Fruit fly (Drosophila melanogaster) Kc167 (cell line): ENCODE measurements around the gene CG32447.

Source experiments
- Sin3A ChIP-seq: fragments of >200 bp; optimal IDR thresholded peaks from 2 replicates; lab custom pipeline; 2018; ENCODE audit warnings: missing external identifiers
- h ChIP-seq: fragments of >200 bp; optimal IDR thresholded peaks from 3 replicates; lab custom pipeline; 2018; ENCODE audit warnings: missing external identifiers
- insv ChIP-seq: fragments of >200 bp; optimal IDR thresholded peaks from 3 replicates; lab custom pipeline; 2018; ENCODE audit warnings: missing external identifiers
- ttk ChIP-seq: sonication (Bioruptor generic); optimal IDR thresholded peaks from 2 replicates; lab custom pipeline; 2017; ENCODE audit warnings: missing external identifiers

dm6 chr3L:21647853-21648252 is 58.3 kb downstream of the CG32447 start:
- TF ChIP-seq insv (lab: Kevin White, UChicago): no peak
- TF ChIP-seq Sin3A (lab: Kevin White, UChicago): no peak
- no peak for TF ChIP-seq ttk
- no peak for TF ChIP-seq h
